Worm (Caenorhabditis elegans) whole organism, L2 larva: ENCODE results near the gene C54D10.3.

Experiments
- ama-1 ChIP-seq: fragments of 150-350 bp; optimal IDR thresholded peaks from 2 replicates; lab custom pipeline; 2018; ENCODE audit warnings: inconsistent platforms
- dmd-4 ChIP-seq: sonication (generic microtip); optimal IDR thresholded peaks from 2 replicates; lab custom pipeline; 2017; ENCODE audit warnings: missing biosample characterization, missing genetic modification characterization
- mdl-1 ChIP-seq, 2 experiments: fragments of 150-350 bp in 1 of 2; sonication (generic microtip) in 1 of 2; optimal IDR thresholded peaks; 2 replicates each; lab custom pipeline; 2017; ENCODE audit warnings: missing biosample characterization in 2 of 2, missing genetic modification characterization in 2 of 2
- nhr-12 ChIP-seq: fragments of 150-350 bp; optimal IDR thresholded peaks from 2 replicates; lab custom pipeline; 2014; ENCODE audit warnings: missing biosample characterization, missing genetic modification characterization
- nhr-237 ChIP-seq: fragments of 150-350 bp; optimal IDR thresholded peaks from 2 replicates; lab custom pipeline; 2014; ENCODE audit warnings: missing biosample characterization, missing genetic modification characterization
- skn-1 ChIP-seq: sonication (generic microtip); optimal IDR thresholded peaks from 2 replicates; lab custom pipeline; 2017; ENCODE audit warnings: missing biosample characterization, missing genetic modification characterization
- snpc-4 ChIP-seq: fragments of 150-350 bp; optimal IDR thresholded peaks from 2 replicates; lab custom pipeline; 2014; ENCODE audit warnings: missing biosample characterization, missing genetic modification characterization
- unc-55 ChIP-seq: fragments of 150-350 bp; sonication (generic microtip); optimal IDR thresholded peaks from 3 replicates; lab custom pipeline; 2014; ENCODE audit warnings: missing biosample characterization, missing genetic modification reagents, missing genetic modification characterization
- ztf-4 ChIP-seq: fragments of 150-350 bp; optimal IDR thresholded peaks from 2 replicates; lab custom pipeline; 2014; ENCODE audit warnings: missing biosample characterization, missing genetic modification characterization

DNA sequence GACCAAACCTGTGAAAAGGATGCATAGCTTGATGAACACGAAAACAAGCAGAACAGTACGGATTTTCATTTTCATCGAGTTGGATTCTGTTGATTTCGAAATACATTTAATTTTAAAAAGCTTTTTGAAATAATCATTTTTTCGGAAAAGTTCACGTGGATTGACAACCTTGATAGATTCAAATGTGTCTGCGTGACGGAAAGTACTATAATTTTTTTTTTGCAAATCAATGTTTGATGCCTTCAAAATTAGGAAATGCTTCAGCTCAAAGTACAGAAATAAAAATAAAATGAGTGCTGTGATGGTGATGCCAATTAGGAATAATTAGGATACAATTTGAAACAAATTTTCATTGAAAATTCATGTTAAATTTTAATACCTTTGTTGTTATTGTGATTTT lies 2.5 kb downstream of the C54D10.3 start, which contains the start of gene C54D10.4:
- TF ChIP-seq dmd-4 (tag; lab: Kevin White, UChicago): no peak
- TF ChIP-seq ztf-4 (tag; lab: Kevin White, UChicago): no peak
- TF ChIP-seq skn-1 (tag; lab: Kevin White, UChicago): no peak
- TF ChIP-seq ama-1: no peak
- no peak for TF ChIP-seq snpc-4 (tag; lab: Kevin White, UChicago)
- no peak for TF ChIP-seq nhr-12
- no peak for TF ChIP-seq mdl-1 (tag; optimal IDR thresholded peaks at IDR 0.05; lab: Kevin White, UChicago)
- no peak for TF ChIP-seq unc-55 (GFP tag; lab: Kevin White, UChicago)
- no peak for TF ChIP-seq nhr-237 (tag; lab: Kevin White, UChicago)
